Worm (Caenorhabditis elegans): ENCODE data around the gene srbc-71.
A peak's percentile ranks its signal among the peaks of the same experiment; 100 is the strongest.

srbc-71 gene

DNA sequence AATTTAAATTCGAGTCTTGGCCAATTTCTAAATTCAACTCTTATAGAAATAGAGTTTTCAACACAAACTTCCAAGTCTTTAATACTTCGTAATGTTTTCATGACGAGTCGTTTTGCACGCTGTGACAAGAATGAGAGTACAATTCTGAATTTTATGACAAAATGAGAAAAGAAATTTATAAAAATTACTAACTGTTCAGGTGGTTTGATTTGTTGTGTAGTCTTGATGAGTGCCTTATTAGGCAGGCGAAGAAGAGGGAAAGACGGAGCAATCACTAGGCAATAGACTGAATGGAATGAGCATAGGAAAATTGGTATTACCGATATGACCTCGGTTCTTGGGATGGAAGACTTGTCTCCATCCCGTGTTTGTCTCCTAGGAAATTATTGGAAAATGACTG, 5.8 kb downstream of the srbc-71 start, which contains the start of gene F30B5.11:
TSS of gene F30B5.11 (minus strand) at position 101 of the 400 bp plus-strand sequence.
- TF ChIP-seq egl-5 (tag; optimal IDR thresholded peaks at IDR 0.05), result no peak
- TF ChIP-seq pha-4 (tag; optimal IDR thresholded peaks at IDR 0.05), result no peak
- no peak for TF ChIP-seq pqm-1 (tag; optimal IDR thresholded peaks at IDR 0.05)
- no peak for TF ChIP-seq nhr-12 (tag; optimal IDR thresholded peaks at IDR 0.05)
- TF ChIP-seq lin-39 (tag; optimal IDR thresholded peaks at IDR 0.05), result no peak
- no peak for TF ChIP-seq fkh-10 (GFP tag; optimal IDR thresholded peaks at IDR 0.05)
- no peak for TF ChIP-seq skn-1 (tag; optimal IDR thresholded peaks at IDR 0.05)
- no peak for TF ChIP-seq ceh-82 (tag; optimal IDR thresholded peaks at IDR 0.05)

DNA sequence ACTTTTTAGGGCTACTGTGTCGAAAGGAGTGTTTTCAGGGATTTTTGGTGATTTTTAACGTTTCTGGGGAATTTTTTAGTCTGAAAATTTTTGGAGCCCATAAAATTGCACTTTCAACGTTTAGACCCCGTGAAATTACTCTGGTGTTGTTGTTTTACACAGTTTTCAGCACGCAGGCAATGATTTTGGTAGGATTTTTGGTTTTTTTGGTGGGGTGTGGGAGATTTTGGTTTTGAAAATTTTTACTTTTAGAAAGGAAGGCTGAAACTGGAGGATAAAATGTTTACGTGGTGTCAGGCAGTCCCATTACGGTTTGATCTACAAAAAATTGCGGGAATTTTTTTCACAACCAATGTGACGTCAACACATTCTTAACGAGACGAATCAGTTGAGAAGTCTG, 7.5 kb downstream of the srbc-71 start:
- TF ChIP-seq ama-1 (optimal IDR thresholded peaks at IDR 0.05) (peak; percentile 63), nhr-43 (tag; optimal IDR thresholded peaks at IDR 0.05; ENCODE audit: poor library complexity, severe bottlenecking) (no peak), aly-2 (tag; optimal IDR thresholded peaks at IDR 0.05) (no peak)

DNA sequence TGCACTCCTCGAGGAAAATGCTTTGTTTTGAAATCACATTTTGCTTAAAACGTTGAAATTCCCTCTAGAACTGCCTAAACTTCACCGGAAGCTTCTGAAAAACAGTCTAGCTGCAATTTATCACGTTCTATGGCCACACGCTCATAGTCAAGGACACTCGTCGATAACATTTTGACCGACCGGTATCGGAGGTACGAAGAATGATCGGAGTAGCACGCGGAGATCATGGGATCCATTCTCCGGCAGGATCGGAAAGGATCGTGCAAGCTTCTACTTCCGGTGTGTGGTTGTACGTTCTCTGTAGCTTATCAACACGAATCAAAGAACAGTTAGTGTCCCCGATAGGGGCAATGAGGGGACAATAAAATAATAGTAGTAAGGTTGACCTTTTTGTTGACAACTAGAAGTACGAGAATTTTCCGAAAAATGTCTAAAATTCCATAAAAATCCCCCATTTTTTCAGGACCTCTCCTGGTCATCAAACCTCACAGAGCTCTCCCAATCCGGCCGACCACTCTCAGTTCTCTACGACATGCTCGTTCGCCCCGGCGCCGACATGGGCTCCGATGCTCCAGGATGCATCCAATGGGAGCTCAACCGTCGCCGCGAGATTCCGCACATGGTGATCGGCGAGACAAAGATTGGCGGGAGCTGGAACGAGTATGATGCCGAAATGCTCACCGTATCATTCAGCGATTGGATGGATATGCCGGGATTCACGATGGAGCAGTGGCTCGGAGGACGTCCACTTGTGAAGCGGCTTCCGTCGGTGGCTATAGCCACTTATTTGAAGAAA, 9.5 kb downstream of the srbc-71 start:
- TF ChIP-seq elt-3 (tag; optimal IDR thresholded peaks at IDR 0.05), result no peak
- peak; percentile 82 for TF ChIP-seq nhr-43 (tag; optimal IDR thresholded peaks at IDR 0.05; ENCODE audit: poor library complexity, severe bottlenecking)
- peak; percentile 78 for TF ChIP-seq nhr-23 (tag; optimal IDR thresholded peaks at IDR 0.05)
- TF ChIP-seq lin-39 (tag; optimal IDR thresholded peaks at IDR 0.05), result no peak
- peak; percentile 41 for TF ChIP-seq mdl-1 (tag; optimal IDR thresholded peaks at IDR 0.05)
- TF ChIP-seq lin-15B (tag; optimal IDR thresholded peaks at IDR 0.05), result no peak
- TF ChIP-seq elt-2 (tag; optimal IDR thresholded peaks at IDR 0.05), result peak; percentile 33
- no peak for TF ChIP-seq nfya-1 (tag; optimal IDR thresholded peaks at IDR 0.05; ENCODE audit: insufficient read depth)
- no peak for TF ChIP-seq nhr-67 (tag; optimal IDR thresholded peaks at IDR 0.05)
- TF ChIP-seq nhr-12 (tag; optimal IDR thresholded peaks at IDR 0.05), result no peak

DNA sequence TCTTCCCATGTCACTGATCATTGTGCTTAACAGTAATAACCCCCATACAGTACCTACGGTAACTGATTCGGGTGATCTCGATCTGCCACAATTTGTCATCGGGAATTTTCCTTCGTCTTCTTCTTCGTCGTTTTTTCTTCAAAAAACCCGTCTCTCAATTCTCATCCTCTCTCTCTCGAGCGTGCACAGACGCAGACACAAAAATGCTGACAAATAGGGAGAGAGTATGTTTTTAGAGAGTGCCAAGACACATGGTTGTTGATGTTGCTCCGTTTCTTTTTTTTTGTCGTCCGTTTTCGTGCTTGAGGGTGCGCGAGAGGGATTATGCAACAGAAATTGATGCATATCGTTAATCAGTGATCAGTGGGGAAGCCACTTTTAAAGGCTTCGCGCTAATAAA, 10.4 kb downstream of the srbc-71 start:
- TF ChIP-seq ceh-28 (tag; optimal IDR thresholded peaks at IDR 0.05) (no peak), ZK546.5 (tag; optimal IDR thresholded peaks at IDR 0.05) (no peak), fkh-2 (tag; optimal IDR thresholded peaks at IDR 0.05) (no peak), aly-2 (tag; optimal IDR thresholded peaks at IDR 0.05) (no peak), zag-1 (tag; optimal IDR thresholded peaks at IDR 0.05) (no peak), snpc-4 (tag; optimal IDR thresholded peaks at IDR 0.05) (peak; percentile 38), nhr-76 (tag; optimal IDR thresholded peaks at IDR 0.05) (no peak), pqm-1 (tag; optimal IDR thresholded peaks at IDR 0.05) (peak; percentile 25), nhr-77 (tag; optimal IDR thresholded peaks at IDR 0.05) (no peak), elt-2 (tag; optimal IDR thresholded peaks at IDR 0.05) (peak; percentile 40), tbx-2 (tag; optimal IDR thresholded peaks at IDR 0.05) (no peak), unc-39 (tag; optimal IDR thresholded peaks at IDR 0.05) (no peak), daf-12 (tag; optimal IDR thresholded peaks at IDR 0.05) (no peak), lin-39 (tag; optimal IDR thresholded peaks at IDR 0.05) (peak; percentile 71), elt-1 (tag; optimal IDR thresholded peaks at IDR 0.05) (no peak), ceh-9 (tag; optimal IDR thresholded peaks at IDR 0.05) (no peak), fos-1 (tag; optimal IDR thresholded peaks at IDR 0.05) (no peak), ama-1 (optimal IDR thresholded peaks at IDR 0.05) (peak; percentile 86), nhr-23 (tag; optimal IDR thresholded peaks at IDR 0.05) (peak; percentile 30), lin-15B (tag; optimal IDR thresholded peaks at IDR 0.05) (peak; percentile 48), unc-62 (GFP tag; optimal IDR thresholded peaks at IDR 0.05) (no peak), skn-1 (tag; optimal IDR thresholded peaks at IDR 0.05) (peak; percentile 100), nhr-11 (tag; optimal IDR thresholded peaks at IDR 0.05) (no peak), ztf-11 (tag; optimal IDR thresholded peaks at IDR 0.05) (no peak), nhr-237 (tag; optimal IDR thresholded peaks at IDR 0.05) (no peak), nhr-12 (tag; optimal IDR thresholded peaks at IDR 0.05) (no peak), nhr-25 (tag; optimal IDR thresholded peaks at IDR 0.05) (peak; percentile 36), eor-1 (tag; optimal IDR thresholded peaks at IDR 0.05) (no peak), elt-3 (tag; optimal IDR thresholded peaks at IDR 0.05) (peak in 1 of 3 experiments; percentile 2), jun-1 (tag; optimal IDR thresholded peaks at IDR 0.05) (peak; percentile 57), ceh-82 (tag; optimal IDR thresholded peaks at IDR 0.05) (no peak), ceh-16 (tag; optimal IDR thresholded peaks at IDR 0.05) (no peak), mdl-1 (tag; optimal IDR thresholded peaks at IDR 0.05) (peak; percentile 42), egl-27 (tag; optimal IDR thresholded peaks at IDR 0.05) (no peak), mml-1 (tag; optimal IDR thresholded peaks at IDR 0.05) (no peak), ztf-4 (tag; optimal IDR thresholded peaks at IDR 0.05) (no peak), nhr-43 (tag; optimal IDR thresholded peaks at IDR 0.05; ENCODE audit: poor library complexity, severe bottlenecking) (peak; percentile 78), pha-4 (tag; optimal IDR thresholded peaks at IDR 0.05) (peak; percentile 86), hmg-11 (tag; optimal IDR thresholded peaks at IDR 0.05) (peak; percentile 78), R02D3.7 (tag; optimal IDR thresholded peaks at IDR 0.05) (peak; percentile 47), nfya-1 (tag; optimal IDR thresholded peaks at IDR 0.05; ENCODE audit: insufficient read depth) (peak; percentile 87)

Data from whole organism, L3 larva.